Fruit fly (Drosophila melanogaster) whole organism, prepupa: ENCODE results near the gene CG13842.
A peak's percentile ranks its signal among the peaks of the same experiment; 100 is the strongest.

Experiments used
- CG11762 ChIP-seq: fragments of 200-800 bp; sonication (Bioruptor generic); optimal IDR thresholded peaks from 3 replicates; lab custom pipeline; 2016; ENCODE audit warnings: missing biosample characterization, missing genetic modification characterization; ENCODE audit not compliant: insufficient read depth
- CG11902 ChIP-seq: fragments of 200-800 bp; sonication (Bioruptor generic); optimal IDR thresholded peaks from 3 replicates; lab custom pipeline; 2016; ENCODE audit warnings: missing biosample characterization, missing genetic modification characterization
- CG31627 ChIP-seq: fragments of 200-800 bp; sonication (Bioruptor generic); optimal IDR thresholded peaks from 3 replicates; lab custom pipeline; 2016; ENCODE audit warnings: missing biosample characterization, missing genetic modification characterization
- CG34406 ChIP-seq: fragments of 200-800 bp; sonication (Bioruptor generic); optimal IDR thresholded peaks from 3 replicates; lab custom pipeline; 2016; ENCODE audit warnings: missing biosample characterization, missing genetic modification characterization
- CG3919 ChIP-seq: fragments of 200-800 bp; sonication (Bioruptor generic); optimal IDR thresholded peaks from 3 replicates; lab custom pipeline; 2016; ENCODE audit warnings: missing biosample characterization, missing genetic modification characterization
- CG6276 ChIP-seq: fragments of 200-800 bp; sonication (Bioruptor generic); optimal IDR thresholded peaks from 2 replicates; lab custom pipeline; 2017; ENCODE audit warnings: missing biosample characterization, mild to moderate bottlenecking, missing genetic modification characterization
- CG6808 ChIP-seq: fragments of 200-800 bp; sonication (Bioruptor generic); optimal IDR thresholded peaks from 3 replicates; lab custom pipeline; 2017; ENCODE audit warnings: missing biosample characterization, missing genetic modification characterization, mild to moderate bottlenecking, moderate library complexity, missing genetic modification reagents
- CG6854 ChIP-seq: fragments of 200-800 bp; sonication (Bioruptor generic); optimal IDR thresholded peaks from 2 replicates; lab custom pipeline; 2017; ENCODE audit warnings: missing biosample characterization, mild to moderate bottlenecking, missing genetic modification characterization
- CG8119 ChIP-seq: fragments of 200-800 bp; sonication (Bioruptor generic); IDR thresholded peaks from 3 replicates; pipeline ENCODE4 v1.3.6; 2022; ENCODE audit warnings: missing biosample characterization, missing genetic modification characterization
- Eip75B ChIP-seq: fragments of 200-800 bp; sonication (Bioruptor generic); optimal IDR thresholded peaks from 3 replicates; lab custom pipeline; 2016; ENCODE audit warnings: missing biosample characterization, missing genetic modification characterization
- Ets96B ChIP-seq: fragments of 200-800 bp; optimal IDR thresholded peaks from 2 replicates; lab custom pipeline; 2019; ENCODE audit warnings: missing biosample characterization, mild to moderate bottlenecking, missing genetic modification characterization, moderate library complexity
- cyc ChIP-seq: fragments of 200-800 bp; sonication (Bioruptor generic); optimal IDR thresholded peaks from 3 replicates; lab custom pipeline; 2016; ENCODE audit warnings: missing biosample characterization, missing genetic modification characterization
- eg ChIP-seq: fragments of 200-800 bp; sonication (Bioruptor generic); IDR thresholded peaks from 3 replicates; pipeline ENCODE4 v1.3.6; 2022; ENCODE audit warnings: missing biosample characterization, missing genetic modification characterization
- net ChIP-seq: fragments of 200-800 bp; sonication (Bioruptor generic); optimal IDR thresholded peaks from 3 replicates; lab custom pipeline; 2016; ENCODE audit warnings: missing biosample characterization, missing genetic modification characterization
- pdm3 ChIP-seq: fragments of 200-800 bp; sonication (Bioruptor generic); optimal IDR thresholded peaks from 3 replicates; lab custom pipeline; 2016; ENCODE audit warnings: missing biosample characterization, missing genetic modification characterization
- salr ChIP-seq, 2 experiments: fragments of 200-800 bp; sonication (Bioruptor generic); optimal IDR thresholded peaks; 3 replicates each; lab custom pipeline; 2016 to 2018; ENCODE audit warnings: missing biosample characterization in 2 of 2, missing genetic modification characterization in 2 of 2, mild to moderate bottlenecking in 1 of 2
- ss ChIP-seq, 2 experiments: fragments of 200-800 bp; sonication (Bioruptor generic); optimal IDR thresholded peaks; 2 replicates in 1 of 2; 3 replicates in 1 of 2; lab custom pipeline; 2017 to 2018; ENCODE audit warnings: mild to moderate bottlenecking in 2 of 2, missing biosample characterization in 2 of 2, missing genetic modification characterization in 2 of 2, moderate library complexity in 1 of 2
- svp ChIP-seq: fragments of 200-800 bp; sonication (Bioruptor generic); peaks from one replicate; lab custom pipeline; 2016; ENCODE audit warnings: missing biosample characterization, missing genetic modification characterization

The CG13842 gene

DNA sequence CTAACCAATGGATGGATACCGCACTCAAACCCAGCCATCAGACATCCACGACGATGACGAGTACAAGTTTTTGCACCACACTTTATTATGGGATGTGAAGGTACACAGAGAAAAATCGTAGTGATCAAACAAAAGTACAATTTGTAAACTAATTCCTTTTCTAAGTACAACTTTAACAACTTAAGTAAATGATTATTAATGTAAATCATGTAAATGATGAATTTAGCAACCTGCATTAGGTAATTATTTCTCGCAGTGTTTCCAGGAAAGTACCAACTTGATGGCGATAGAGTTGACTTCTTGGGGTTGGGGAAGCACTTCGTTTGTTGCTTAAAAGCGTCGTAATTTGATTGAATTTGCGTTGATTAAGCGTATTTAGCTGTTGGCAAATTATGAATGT is 44.0 kb downstream of the CG13842 start (continued):
- TF ChIP-seq CG6854, result no peak
- TF ChIP-seq svp (GFP tag; lab: Kevin White, UChicago), result no peak
- TF ChIP-seq Ets96B (tag; lab: Kevin White, UChicago), result peak; percentile 27
- TF ChIP-seq CG34406 (GFP tag; lab: Kevin White, UChicago), result peak; percentile 31
- no peak for TF ChIP-seq CG11902 (GFP tag; lab: Kevin White, UChicago)
- no peak for TF ChIP-seq ss (GFP tag; optimal IDR thresholded peaks at IDR 0.05; lab: Kevin White, UChicago)
- peak; percentile 11 for TF ChIP-seq CG3919 (GFP tag; lab: Kevin White, UChicago)
- TF ChIP-seq salr (GFP tag; optimal IDR thresholded peaks at IDR 0.05; lab: Kevin White, UChicago), result peak; percentile 28 to 69
- TF ChIP-seq CG31627 (GFP tag; lab: Kevin White, UChicago), result peak; percentile 42
- TF ChIP-seq CG6808 (GFP tag; lab: Kevin White, UChicago), result no peak
- peak; percentile 67 for TF ChIP-seq eg (GFP tag; lab: Robert Waterston, UW)
- peak; percentile 68 for TF ChIP-seq pdm3 (GFP tag; lab: Kevin White, UChicago)
- TF ChIP-seq cyc (GFP tag; lab: Kevin White, UChicago), result no peak
- TF ChIP-seq CG11762 (GFP tag; lab: Kevin White, UChicago), result no peak
- TF ChIP-seq Eip75B (GFP tag; lab: Kevin White, UChicago), result no peak
- TF ChIP-seq net (GFP tag; lab: Kevin White, UChicago), result peak; percentile 64
- peak; percentile 90 for TF ChIP-seq CG8119
- TF ChIP-seq CG6276 (GFP tag; lab: Kevin White, UChicago), result peak; percentile 51
